Worm (Caenorhabditis elegans) whole organism, L4 larva: Measurements from ENCODE around the gene T28C6.7.

Source experiments
- D1046.2 ChIP-seq: fragments of 200-800 bp; sonication (Bioruptor generic); IDR thresholded peaks from 2 replicates; pipeline ENCODE4 v1.3.6; 2022; ENCODE audit warnings: missing genetic modification characterization, missing compliant biosample characterization
- T20F7.1 ChIP-seq: fragments of 200-800 bp; sonication (Bioruptor generic); optimal IDR thresholded peaks from 2 replicates; lab custom pipeline; 2018; ENCODE audit warnings: mild to moderate bottlenecking, missing genetic modification characterization, missing compliant biosample characterization
- T26A8.4 ChIP-seq: fragments of 200-800 bp; sonication (Bioruptor generic); IDR thresholded peaks from 2 replicates; pipeline ENCODE4 v1.3.6; 2022; ENCODE audit warnings: missing genetic modification characterization, missing compliant biosample characterization
- Y48G9A.11 ChIP-seq: fragments of 200-800 bp; sonication (Bioruptor generic); IDR thresholded peaks from 2 replicates; pipeline ENCODE4 v1.3.6; 2022; ENCODE audit warnings: missing genetic modification reagents, missing genetic modification characterization, missing compliant biosample characterization
- Y5F2A.4 ChIP-seq: fragments of 200-800 bp; sonication (Bioruptor generic); optimal IDR thresholded peaks from 2 replicates; lab custom pipeline; 2018; ENCODE audit warnings: mild to moderate bottlenecking, missing genetic modification characterization, missing compliant biosample characterization
- ZK546.5 ChIP-seq, 2 experiments: sonication (generic microtip); optimal IDR thresholded peaks; 2 replicates each; lab custom pipeline; 2017; ENCODE audit warnings: missing biosample characterization in 2 of 2, missing genetic modification characterization in 2 of 2
- aha-1 ChIP-seq: fragments of 150-350 bp; peaks from one replicate; lab custom pipeline; 2014; ENCODE audit warnings: missing biosample characterization, missing genetic modification characterization
- ama-1 ChIP-seq: fragments of 150-350 bp; optimal IDR thresholded peaks from 2 replicates; lab custom pipeline; 2014; ENCODE audit warnings: inconsistent platforms, mixed read lengths
- ceh-32 ChIP-seq: sonication (generic microtip); optimal IDR thresholded peaks from 2 replicates; lab custom pipeline; 2016; ENCODE audit warnings: mild to moderate bottlenecking, missing genetic modification characterization, missing compliant biosample characterization; ENCODE audit not compliant: poor library complexity
- ceh-62 ChIP-seq: sonication (generic microtip); optimal IDR thresholded peaks from 2 replicates; lab custom pipeline; 2017; ENCODE audit warnings: missing biosample characterization, missing genetic modification characterization
- ces-1 ChIP-seq: fragments of 150-350 bp; sonication (generic microtip); optimal IDR thresholded peaks from 4 replicates; lab custom pipeline; 2014; ENCODE audit warnings: missing biosample characterization, missing genetic modification reagents, missing genetic modification characterization
- cey-2 ChIP-seq: sonication (generic microtip); optimal IDR thresholded peaks from 3 replicates; lab custom pipeline; 2017; ENCODE audit warnings: missing genetic modification characterization, mild to moderate bottlenecking, missing compliant biosample characterization, antibody characterized with exemption, borderline replicate concordance; ENCODE audit not compliant: insufficient read depth
- ctbp-1 ChIP-seq: fragments of 200-800 bp; sonication (Bioruptor generic); IDR thresholded peaks from 2 replicates; pipeline ENCODE4 v1.3.6; 2022; ENCODE audit warnings: missing genetic modification reagents, missing genetic modification characterization, missing compliant biosample characterization
- daf-8 ChIP-seq: fragments of 200-800 bp; sonication (Bioruptor generic); IDR thresholded peaks from 2 replicates; pipeline ENCODE4 v1.3.6; 2022; ENCODE audit warnings: missing genetic modification characterization, missing compliant biosample characterization
- dmd-9 ChIP-seq: fragments of 200-800 bp; sonication (Bioruptor generic); IDR thresholded peaks from 2 replicates; pipeline ENCODE4 v1.3.6; 2022; ENCODE audit warnings: missing genetic modification reagents, missing genetic modification characterization, missing compliant biosample characterization
- dve-1 ChIP-seq: sonication (generic microtip); optimal IDR thresholded peaks from 2 replicates; lab custom pipeline; 2017; ENCODE audit warnings: antibody characterized with exemption, mild to moderate bottlenecking, missing genetic modification characterization, missing compliant biosample characterization; ENCODE audit not compliant: insufficient read depth
- fkh-10 ChIP-seq: fragments of 150-350 bp; optimal IDR thresholded peaks from 2 replicates; lab custom pipeline; 2014; ENCODE audit warnings: missing biosample characterization, missing genetic modification reagents, missing genetic modification characterization
- gei-8 ChIP-seq: fragments of 200-800 bp; sonication (Bioruptor generic); optimal IDR thresholded peaks from 2 replicates; lab custom pipeline; 2018; ENCODE audit warnings: mild to moderate bottlenecking, missing genetic modification characterization, missing compliant biosample characterization
- hlh-30 ChIP-seq: sonication (generic microtip); optimal IDR thresholded peaks from 2 replicates; lab custom pipeline; 2017; ENCODE audit warnings: antibody characterized with exemption, mild to moderate bottlenecking, missing genetic modification characterization, missing compliant biosample characterization; ENCODE audit not compliant: insufficient read depth
- jun-1 ChIP-seq: fragments of 150-350 bp; optimal IDR thresholded peaks from 2 replicates; lab custom pipeline; 2014; ENCODE audit warnings: missing biosample characterization, missing genetic modification reagents, missing genetic modification characterization
- lin-1 ChIP-seq: fragments of 200-800 bp; sonication (Bioruptor generic); IDR thresholded peaks from 2 replicates; pipeline ENCODE4 v1.3.6; 2022; ENCODE audit warnings: missing genetic modification reagents, missing genetic modification characterization, missing compliant biosample characterization
- lin-13 ChIP-seq: fragments of 150-350 bp; optimal IDR thresholded peaks from 2 replicates; lab custom pipeline; 2014; ENCODE audit warnings: missing biosample characterization, missing genetic modification reagents, missing genetic modification characterization
- lin-29 ChIP-seq: fragments of 200-800 bp; sonication (Bioruptor generic); IDR thresholded peaks from 2 replicates; pipeline ENCODE4 v1.3.6; 2022; ENCODE audit warnings: missing genetic modification reagents, missing genetic modification characterization, missing compliant biosample characterization
- lin-38 ChIP-seq: fragments of 200-800 bp; sonication (Bioruptor generic); IDR thresholded peaks from 2 replicates; pipeline ENCODE4 v1.3.6; 2022; ENCODE audit warnings: missing genetic modification reagents, missing genetic modification characterization, missing compliant biosample characterization
- lir-3 ChIP-seq: sonication (generic microtip); optimal IDR thresholded peaks from 2 replicates; lab custom pipeline; 2016; ENCODE audit warnings: mild to moderate bottlenecking, missing genetic modification characterization, missing compliant biosample characterization
- lsy-2 ChIP-seq, 2 experiments: fragments of 150-350 bp in 1 of 2; sonication (generic microtip) in 1 of 2; optimal IDR thresholded peaks; 2 replicates each; lab custom pipeline; 2014 to 2017; ENCODE audit warnings: missing biosample characterization in 2 of 2, missing genetic modification characterization in 2 of 2
- madf-5 ChIP-seq, 2 experiments: fragments of 200-800 bp; sonication (Bioruptor generic); IDR thresholded peaks; 2 replicates each; pipeline ENCODE4 v1.3.6; 2022; ENCODE audit warnings: missing compliant biosample characterization in 2 of 2, missing genetic modification characterization in 2 of 2
- madf-9 ChIP-seq: fragments of 200-800 bp; sonication (Bioruptor generic); conservative IDR thresholded peaks from 2 replicates; pipeline ENCODE4 v1.3.6; 2022; ENCODE audit warnings: missing genetic modification reagents, missing genetic modification characterization, missing compliant biosample characterization
- mdl-1 ChIP-seq, 2 experiments: fragments of 150-350 bp in 1 of 2; sonication (generic microtip) in 1 of 2; optimal IDR thresholded peaks; 2 replicates each; lab custom pipeline; 2014 to 2017; ENCODE audit warnings: missing biosample characterization in 2 of 2, missing genetic modification characterization in 2 of 2
- mdt-29 ChIP-seq: fragments of 200-800 bp; sonication (Bioruptor generic); IDR thresholded peaks from 2 replicates; pipeline ENCODE4 v1.3.6; 2022; ENCODE audit warnings: missing genetic modification reagents, missing genetic modification characterization, missing compliant biosample characterization
- nhr-10 ChIP-seq: fragments of 150-350 bp; optimal IDR thresholded peaks from 2 replicates; lab custom pipeline; 2014; ENCODE audit warnings: missing biosample characterization, missing genetic modification characterization
- nhr-11 ChIP-seq: fragments of 150-350 bp; optimal IDR thresholded peaks from 2 replicates; lab custom pipeline; 2014; ENCODE audit warnings: missing biosample characterization, missing genetic modification characterization
- nhr-25 ChIP-seq: sonication (generic microtip); optimal IDR thresholded peaks from 2 replicates; lab custom pipeline; 2017; ENCODE audit warnings: missing genetic modification characterization, mild to moderate bottlenecking, missing compliant biosample characterization, antibody characterized with exemption, moderate library complexity, borderline replicate concordance; ENCODE audit not compliant: insufficient read depth
- nhr-28 ChIP-seq: fragments of 150-350 bp; optimal IDR thresholded peaks from 2 replicates; lab custom pipeline; 2014; ENCODE audit warnings: missing biosample characterization, missing genetic modification characterization
- nhr-41 ChIP-seq: fragments of 200-800 bp; sonication (Bioruptor generic); IDR thresholded peaks from 2 replicates; pipeline ENCODE4 v1.3.6; 2022; ENCODE audit warnings: missing genetic modification reagents, missing genetic modification characterization, missing compliant biosample characterization
- nhr-48 ChIP-seq: sonication (generic microtip); optimal IDR thresholded peaks from 2 replicates; lab custom pipeline; 2016; ENCODE audit warnings: mild to moderate bottlenecking, missing genetic modification characterization, missing compliant biosample characterization
- nhr-6 ChIP-seq: fragments of 150-350 bp; optimal IDR thresholded peaks from 2 replicates; lab custom pipeline; 2014; ENCODE audit warnings: missing biosample characterization, missing genetic modification characterization
- nhr-76 ChIP-seq: fragments of 150-350 bp; optimal IDR thresholded peaks from 2 replicates; lab custom pipeline; 2014; ENCODE audit warnings: missing biosample characterization, missing genetic modification characterization
- pha-4 ChIP-seq, 2 experiments: fragments of 150-350 bp in 1 of 2; fragments of 200-800 bp in 1 of 2; sonication (Bioruptor generic) in 1 of 2; IDR thresholded peaks in 1 of 2; optimal IDR thresholded peaks in 1 of 2; 2 replicates each; pipeline versions ENCODE4 v1.3.6 to Lab custom; 2014 to 2022; ENCODE audit warnings: missing genetic modification characterization in 2 of 2, missing genetic modification reagents in 2 of 2, missing biosample characterization in 1 of 2, missing compliant biosample characterization in 1 of 2
- php-3 ChIP-seq: fragments of 200-800 bp; sonication (Bioruptor generic); IDR thresholded peaks from 2 replicates; pipeline ENCODE4 v1.3.6; 2022; ENCODE audit warnings: missing genetic modification reagents, missing genetic modification characterization, missing compliant biosample characterization
- rbr-2 ChIP-seq: sonication (generic microtip); optimal IDR thresholded peaks from 2 replicates; lab custom pipeline; 2016; ENCODE audit warnings: missing genotype, missing genetic modification characterization, missing compliant biosample characterization
- saeg-2 ChIP-seq: fragments of 200-800 bp; sonication (Bioruptor generic); IDR thresholded peaks from 2 replicates; pipeline ENCODE4 v1.3.6; 2022; ENCODE audit warnings: missing genetic modification reagents, missing genetic modification characterization, missing compliant biosample characterization
- sdz-12 ChIP-seq: fragments of 200-800 bp; sonication (Bioruptor generic); optimal IDR thresholded peaks from 2 replicates; lab custom pipeline; 2018; ENCODE audit warnings: mild to moderate bottlenecking, missing genetic modification characterization, missing compliant biosample characterization
- set-16 ChIP-seq: fragments of 200-800 bp; sonication (Bioruptor generic); IDR thresholded peaks from 2 replicates; pipeline ENCODE4 v1.3.6; 2022; ENCODE audit warnings: missing genetic modification reagents, missing genetic modification characterization, missing compliant biosample characterization
- skn-1 ChIP-seq: fragments of 150-350 bp; optimal IDR thresholded peaks from 2 replicates; lab custom pipeline; 2014; ENCODE audit warnings: missing biosample characterization, missing genetic modification characterization
- snpc-1.2 ChIP-seq: fragments of 200-800 bp; sonication (Bioruptor generic); IDR thresholded peaks from 2 replicates; pipeline ENCODE4 v1.3.6; 2022; ENCODE audit warnings: missing genetic modification reagents, missing genetic modification characterization, missing compliant biosample characterization
- spr-1 ChIP-seq: sonication (generic microtip); optimal IDR thresholded peaks from 2 replicates; lab custom pipeline; 2016; ENCODE audit warnings: mild to moderate bottlenecking, missing genetic modification characterization, missing compliant biosample characterization
- spr-3 ChIP-seq: fragments of 200-800 bp; sonication (Bioruptor generic); optimal IDR thresholded peaks from 2 replicates; lab custom pipeline; 2018; ENCODE audit warnings: mild to moderate bottlenecking, missing genetic modification characterization, missing compliant biosample characterization
- vab-7 ChIP-seq: fragments of 200-800 bp; sonication (Bioruptor generic); IDR thresholded peaks from 2 replicates; pipeline ENCODE4 v1.3.6; 2022; ENCODE audit warnings: missing genetic modification reagents, missing genetic modification characterization, missing compliant biosample characterization
- zfp-2 ChIP-seq: sonication (generic microtip); optimal IDR thresholded peaks from 2 replicates; lab custom pipeline; 2016; ENCODE audit warnings: mild to moderate bottlenecking, missing genetic modification characterization, missing compliant biosample characterization
- zip-2 ChIP-seq: fragments of 150-350 bp; optimal IDR thresholded peaks from 2 replicates; lab custom pipeline; 2014; ENCODE audit warnings: missing biosample characterization, missing genetic modification characterization

T28C6.7 gene

DNA sequence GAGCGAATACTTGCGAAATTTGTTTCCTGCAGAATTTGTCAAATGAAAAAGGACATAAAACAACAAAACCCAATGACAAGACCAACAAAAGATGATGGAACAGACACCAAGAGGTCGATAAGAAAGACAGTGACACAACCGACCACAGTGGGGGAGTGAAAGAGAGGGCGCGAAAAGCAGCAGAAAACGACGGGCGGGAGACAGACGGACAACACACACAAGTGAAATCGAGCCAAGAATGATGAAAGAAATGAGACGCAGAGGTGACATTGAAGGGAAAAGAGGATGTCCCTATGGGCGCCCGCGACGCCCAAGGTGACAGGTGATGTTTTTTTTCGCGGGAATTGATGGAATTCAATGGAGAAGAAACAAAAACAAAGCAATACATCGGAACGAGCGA is 38.5 kb downstream of the T28C6.7 start (continued):
- TF ChIP-seq spr-3 (GFP tag; lab: Kevin White, UChicago) (no peak), lin-13 (GFP tag; lab: Kevin White, UChicago) (peak; percentile 47), D1046.2 (GFP tag; lab: Robert Waterston, UW) (no peak), ceh-62 (tag; lab: Kevin White, UChicago) (no peak), set-16 (GFP tag; lab: Robert Waterston, UW) (no peak; the same call in 1 of the 2 replicates), ctbp-1 (GFP tag; lab: Robert Waterston, UW) (no peak), Y5F2A.4 (no peak), nhr-48 (tag; lab: Kevin White, UChicago) (peak; percentile 35), nhr-10 (tag; lab: Kevin White, UChicago) (no peak), ceh-32 (tag; lab: Kevin White, UChicago) (no peak), lir-3 (tag; lab: Kevin White, UChicago) (no peak), madf-5 (GFP tag; IDR thresholded peaks at IDR 0.05; lab: Robert Waterston, UW) (no peak), spr-1 (no peak), php-3 (GFP tag; lab: Robert Waterston, UW) (0 out of 2 replicates have a peak, but pooled peaks have one; percentile 35), Y48G9A.11 (GFP tag; lab: Robert Waterston, UW) (no peak), dmd-9 (GFP tag; lab: Robert Waterston, UW) (no peak), zfp-2 (tag; lab: Kevin White, UChicago) (no peak), nhr-41 (GFP tag; lab: Robert Waterston, UW) (no peak), jun-1 (no peak), T20F7.1 (GFP tag; lab: Kevin White, UChicago) (peak; percentile 79), aha-1 (tag; lab: Kevin White, UChicago) (peak; percentile 98), dve-1 (tag; lab: Kevin White, UChicago) (peak; percentile 86), fkh-10 (GFP tag; lab: Kevin White, UChicago) (no peak), lin-38 (GFP tag; lab: Robert Waterston, UW) (no peak; the same call in 1 of the 2 replicates), ama-1 (lab: Kevin White, UChicago) (no peak), saeg-2 (no peak), mdt-29 (no peak), lin-1 (peak; percentile 75), nhr-11 (peak; percentile 81), rbr-2 (peak; percentile 46), nhr-28 (tag; lab: Kevin White, UChicago) (peak; percentile 90), mdl-1 (tag; optimal IDR thresholded peaks at IDR 0.05; lab: Kevin White, UChicago) (peak in 1 of 2 experiments; percentile 67), vab-7 (GFP tag; lab: Robert Waterston, UW) (no peak), lsy-2 (tag; optimal IDR thresholded peaks at IDR 0.05; lab: Kevin White, UChicago) (peak in 1 of 2 experiments; percentile 62), snpc-1.2 (no peak), gei-8 (GFP tag; lab: Kevin White, UChicago) (peak; percentile 8), ces-1 (no peak), nhr-6 (tag; lab: Kevin White, UChicago) (no peak), nhr-25 (peak; percentile 2), zip-2 (tag; lab: Kevin White, UChicago) (no peak), pha-4 (GFP tag; IDR thresholded peaks at IDR 0.05; lab: Robert Waterston, UW) (peak; percentile 38; the same call in 1 of the 2 replicates), pha-4 (tag; optimal IDR thresholded peaks at IDR 0.05; lab: Kevin White, UChicago) (peak; percentile 62), sdz-12 (GFP tag; lab: Kevin White, UChicago) (no peak), ZK546.5 (tag; optimal IDR thresholded peaks at IDR 0.05; lab: Kevin White, UChicago) (no peak), cey-2 (tag; lab: Kevin White, UChicago) (peak; percentile 2), skn-1 (tag; lab: Kevin White, UChicago) (no peak), daf-8 (GFP tag; lab: Robert Waterston, UW) (no peak), hlh-30 (tag; lab: Kevin White, UChicago) (peak; percentile 79), T26A8.4 (GFP tag; lab: Robert Waterston, UW) (no peak), nhr-76 (no peak), madf-9 (GFP tag; lab: Robert Waterston, UW) (no peak), lin-29 (GFP tag; lab: Robert Waterston, UW) (no peak)
